Fruit fly (Drosophila melanogaster): Measurements from ENCODE around the gene Gart.

Gart gene

dm6 chr2L:7037773-7038327 is 14.2 kb upstream of the Gart start, which contains the start of gene milt (continued):
- TF ChIP-seq CG11762 (GFP tag; optimal IDR thresholded peaks at IDR 0.05; ENCODE audit: insufficient read depth) (no peak), CG6163 (GFP tag; IDR thresholded peaks at IDR 0.05) (no peak), CG9139 (GFP tag; optimal IDR thresholded peaks at IDR 0.05) (no peak), spab (GFP tag; optimal IDR thresholded peaks at IDR 0.05) (no peak), Ets96B (tag; optimal IDR thresholded peaks at IDR 0.05) (no peak), vri (GFP tag; optimal IDR thresholded peaks at IDR 0.05) (peak; percentile 61), CG6276 (GFP tag; optimal IDR thresholded peaks at IDR 0.05) (no peak), dac (GFP tag; optimal IDR thresholded peaks at IDR 0.05) (no peak), CG16779 (tag; optimal IDR thresholded peaks at IDR 0.05) (no peak), CG8632 (GFP tag; optimal IDR thresholded peaks at IDR 0.05) (no peak), Gug (GFP tag; IDR thresholded peaks at IDR 0.05) (no peak), Smox (GFP tag; optimal IDR thresholded peaks at IDR 0.05) (no peak), CG10669 (GFP tag; optimal IDR thresholded peaks at IDR 0.05) (no peak), CG31627 (GFP tag; optimal IDR thresholded peaks at IDR 0.05) (no peak), fkh (GFP tag; optimal IDR thresholded peaks at IDR 0.05) (no peak), ss (GFP tag; optimal IDR thresholded peaks at IDR 0.05) (peak; percentile 24 to 39), Blimp-1 (GFP tag; optimal IDR thresholded peaks at IDR 0.05) (no peak), Sox14 (GFP tag; optimal IDR thresholded peaks at IDR 0.05) (no peak), CG10631 (GFP tag; optimal IDR thresholded peaks at IDR 0.05) (no peak), CG8319 (GFP tag; optimal IDR thresholded peaks at IDR 0.05) (no peak), CG8119 (GFP tag; IDR thresholded peaks at IDR 0.05) (no peak), CG32006 (GFP tag; optimal IDR thresholded peaks at IDR 0.05) (no peak), Hr38 (GFP tag; optimal IDR thresholded peaks at IDR 0.05) (no peak), cyc (GFP tag; optimal IDR thresholded peaks at IDR 0.05) (no peak)

DNA sequence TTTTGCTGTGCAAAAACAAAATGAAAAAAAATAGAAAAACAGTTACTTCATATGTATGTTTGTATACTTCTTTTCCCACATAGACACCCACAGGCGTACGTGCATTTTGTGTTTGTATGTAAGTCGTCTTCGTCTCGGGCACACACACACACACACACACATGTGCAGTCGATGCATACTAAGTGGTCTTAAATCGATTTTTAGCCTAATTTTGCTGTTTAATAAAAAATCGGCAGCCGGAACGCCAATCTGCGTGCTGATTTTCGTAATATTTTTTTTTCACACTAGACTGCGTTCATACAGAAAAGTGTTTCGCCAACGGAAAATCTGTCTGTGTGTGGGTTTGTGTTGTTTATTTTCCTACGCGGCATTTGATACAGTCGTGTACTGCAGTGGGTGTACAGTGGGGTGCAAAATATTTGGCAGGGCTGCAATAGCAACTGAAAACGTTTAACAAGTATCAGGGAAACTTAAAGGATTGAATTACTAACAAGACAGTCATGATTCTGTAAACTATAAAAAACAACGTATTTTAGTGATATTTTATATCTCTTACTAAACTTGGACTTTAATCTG is 9.5 kb upstream of the Gart start:
- TF ChIP-seq CG32006 (GFP tag; optimal IDR thresholded peaks at IDR 0.05) (peak; percentile 59), CG15336 (GFP tag; IDR thresholded peaks at IDR 0.05) (peak; percentile 75), OdsH (GFP tag; optimal IDR thresholded peaks at IDR 0.05) (peak; percentile 51), CG10631 (GFP tag; optimal IDR thresholded peaks at IDR 0.05) (peak; percentile 21), acj6 (GFP tag; optimal IDR thresholded peaks at IDR 0.05) (peak; percentile 37), cyc (GFP tag; optimal IDR thresholded peaks at IDR 0.05) (peak; percentile 55), CG7368 (GFP tag; optimal IDR thresholded peaks at IDR 0.05) (peak; percentile 48), lz (GFP tag; optimal IDR thresholded peaks at IDR 0.05) (peak; percentile 53), CG6808 (GFP tag; optimal IDR thresholded peaks at IDR 0.05) (peak; percentile 56), net (GFP tag; optimal IDR thresholded peaks at IDR 0.05) (peak; percentile 82), CG6276 (GFP tag; optimal IDR thresholded peaks at IDR 0.05) (peak; percentile 78), CG8119 (GFP tag; IDR thresholded peaks at IDR 0.05) (peak; percentile 75), CG8632 (GFP tag; optimal IDR thresholded peaks at IDR 0.05) (no peak), fd85E (GFP tag; optimal IDR thresholded peaks at IDR 0.05) (no peak), CG31627 (GFP tag; optimal IDR thresholded peaks at IDR 0.05) (peak; percentile 62), esn (GFP tag; optimal IDR thresholded peaks at IDR 0.05) (peak; percentile 56), svp (GFP tag) (no peak), Hr38 (GFP tag; optimal IDR thresholded peaks at IDR 0.05) (no peak), CG8319 (GFP tag; optimal IDR thresholded peaks at IDR 0.05) (peak; percentile 15), dsx (GFP tag; optimal IDR thresholded peaks at IDR 0.05; ENCODE audit: poor library complexity, severe bottlenecking) (peak; percentile 56), CG6854 (GFP tag; optimal IDR thresholded peaks at IDR 0.05) (no peak), CG11762 (GFP tag; optimal IDR thresholded peaks at IDR 0.05; ENCODE audit: insufficient read depth) (peak; percentile 17), Sox14 (GFP tag; optimal IDR thresholded peaks at IDR 0.05) (peak; percentile 73), Eip93F (GFP tag; optimal IDR thresholded peaks at IDR 0.05) (peak; percentile 28), dac (GFP tag; optimal IDR thresholded peaks at IDR 0.05) (peak; percentile 23), Eip78C (GFP tag) (peak; percentile 80), Ets96B (tag; optimal IDR thresholded peaks at IDR 0.05) (peak; percentile 42), Met (GFP tag; optimal IDR thresholded peaks at IDR 0.05) (peak; percentile 60), CG6792 (GFP tag; optimal IDR thresholded peaks at IDR 0.05) (peak; percentile 50), fkh (GFP tag; optimal IDR thresholded peaks at IDR 0.05) (peak; percentile 83), Hr4 (GFP tag; optimal IDR thresholded peaks at IDR 0.05) (peak; percentile 68), CG9139 (GFP tag; optimal IDR thresholded peaks at IDR 0.05) (no peak), CG4318 (GFP tag; optimal IDR thresholded peaks at IDR 0.05) (no peak), fd59A (GFP tag; optimal IDR thresholded peaks at IDR 0.05) (peak; percentile 12), Lpt (GFP tag; optimal IDR thresholded peaks at IDR 0.05) (peak; percentile 49), CG16779 (tag; optimal IDR thresholded peaks at IDR 0.05) (no peak), Eip75B (GFP tag; optimal IDR thresholded peaks at IDR 0.05) (peak; percentile 57), Smox (GFP tag; optimal IDR thresholded peaks at IDR 0.05) (no peak), spab (GFP tag; optimal IDR thresholded peaks at IDR 0.05) (no peak), CG1621 (tag; optimal IDR thresholded peaks at IDR 0.05) (peak; percentile 49)

Data from whole organism, prepupa.